Fruit fly (Drosophila melanogaster) whole organism, prepupa: ENCODE measurements around the gene CG12017.

Experiments used
- CG10631 ChIP-seq: fragments of 200-800 bp; sonication (Bioruptor generic); optimal IDR thresholded peaks from 2 replicates; lab custom pipeline; 2016; ENCODE audit warnings: missing biosample characterization, missing genetic modification characterization
- CG10669 ChIP-seq: fragments of 200-800 bp; sonication (Bioruptor generic); optimal IDR thresholded peaks from 3 replicates; lab custom pipeline; 2018; ENCODE audit warnings: missing biosample characterization, mild to moderate bottlenecking, missing genetic modification characterization, moderate library complexity
- CG11294 ChIP-seq: fragments of 200-800 bp; sonication (Bioruptor generic); IDR thresholded peaks from 2 replicates; pipeline ENCODE4 v1.3.6; 2022; ENCODE audit warnings: missing biosample characterization, missing genetic modification characterization
- CG11762 ChIP-seq: fragments of 200-800 bp; sonication (Bioruptor generic); optimal IDR thresholded peaks from 3 replicates; lab custom pipeline; 2016; ENCODE audit warnings: missing biosample characterization, missing genetic modification characterization; ENCODE audit not compliant: insufficient read depth
- CG11902 ChIP-seq: fragments of 200-800 bp; sonication (Bioruptor generic); optimal IDR thresholded peaks from 3 replicates; lab custom pipeline; 2016; ENCODE audit warnings: missing biosample characterization, missing genetic modification characterization
- CG15336 ChIP-seq: fragments of 200-800 bp; sonication (Bioruptor generic); IDR thresholded peaks from 2 replicates; pipeline ENCODE4 v1.3.6; 2022; ENCODE audit warnings: missing biosample characterization, missing genetic modification characterization
- CG1621 ChIP-seq: fragments of 200-800 bp; sonication (Bioruptor generic); optimal IDR thresholded peaks from 3 replicates; lab custom pipeline; 2018; ENCODE audit warnings: missing biosample characterization, mild to moderate bottlenecking, missing genetic modification characterization
- CG16779 ChIP-seq: fragments of 200-800 bp; sonication (Bioruptor generic); optimal IDR thresholded peaks from 3 replicates; lab custom pipeline; 2017; ENCODE audit warnings: missing biosample characterization, mild to moderate bottlenecking, missing genetic modification characterization
- CG3032 ChIP-seq: fragments of 200-800 bp; optimal IDR thresholded peaks from 2 replicates; lab custom pipeline; 2019; ENCODE audit warnings: missing biosample characterization, mild to moderate bottlenecking, missing genetic modification characterization, moderate library complexity
- CG31627 ChIP-seq: fragments of 200-800 bp; sonication (Bioruptor generic); optimal IDR thresholded peaks from 3 replicates; lab custom pipeline; 2016; ENCODE audit warnings: missing biosample characterization, missing genetic modification characterization
- CG3919 ChIP-seq: fragments of 200-800 bp; sonication (Bioruptor generic); optimal IDR thresholded peaks from 3 replicates; lab custom pipeline; 2016; ENCODE audit warnings: missing biosample characterization, missing genetic modification characterization
- CG4318 ChIP-seq: fragments of 200-800 bp; sonication (Bioruptor generic); optimal IDR thresholded peaks from 3 replicates; lab custom pipeline; 2017; ENCODE audit warnings: missing biosample characterization, mild to moderate bottlenecking, missing genetic modification characterization
- CG6163 ChIP-seq: fragments of 200-800 bp; sonication (Bioruptor generic); IDR thresholded peaks from 3 replicates; pipeline ENCODE4 v1.3.6; 2022; ENCODE audit warnings: missing biosample characterization, missing genetic modification characterization
- CG6276 ChIP-seq: fragments of 200-800 bp; sonication (Bioruptor generic); optimal IDR thresholded peaks from 2 replicates; lab custom pipeline; 2017; ENCODE audit warnings: missing biosample characterization, mild to moderate bottlenecking, missing genetic modification characterization
- CG6792 ChIP-seq: fragments of 200-800 bp; sonication (Bioruptor generic); optimal IDR thresholded peaks from 3 replicates; lab custom pipeline; 2016; ENCODE audit warnings: missing biosample characterization, missing genetic modification characterization
- CG6808 ChIP-seq: fragments of 200-800 bp; sonication (Bioruptor generic); optimal IDR thresholded peaks from 3 replicates; lab custom pipeline; 2017; ENCODE audit warnings: missing biosample characterization, missing genetic modification characterization, mild to moderate bottlenecking, moderate library complexity, missing genetic modification reagents
- CG6854 ChIP-seq: fragments of 200-800 bp; sonication (Bioruptor generic); optimal IDR thresholded peaks from 2 replicates; lab custom pipeline; 2017; ENCODE audit warnings: missing biosample characterization, mild to moderate bottlenecking, missing genetic modification characterization
- CG8119 ChIP-seq: fragments of 200-800 bp; sonication (Bioruptor generic); IDR thresholded peaks from 3 replicates; pipeline ENCODE4 v1.3.6; 2022; ENCODE audit warnings: missing biosample characterization, missing genetic modification characterization
- CG8319 ChIP-seq: fragments of 200-800 bp; sonication (Bioruptor generic); optimal IDR thresholded peaks from 3 replicates; lab custom pipeline; 2016; ENCODE audit warnings: missing biosample characterization, missing genetic modification characterization
- CG8632 ChIP-seq: fragments of 200-800 bp; sonication (Bioruptor generic); optimal IDR thresholded peaks from 3 replicates; lab custom pipeline; 2016; ENCODE audit warnings: missing biosample characterization, missing genetic modification characterization
- Eip75B ChIP-seq: fragments of 200-800 bp; sonication (Bioruptor generic); optimal IDR thresholded peaks from 3 replicates; lab custom pipeline; 2016; ENCODE audit warnings: missing biosample characterization, missing genetic modification characterization
- Eip93F ChIP-seq: fragments of 200-800 bp; sonication (Bioruptor generic); optimal IDR thresholded peaks from 2 replicates; lab custom pipeline; 2016; ENCODE audit warnings: missing biosample characterization, mild to moderate bottlenecking, missing genetic modification characterization
- Ets21C ChIP-seq: fragments of 200-800 bp; sonication (Bioruptor generic); optimal IDR thresholded peaks from 3 replicates; lab custom pipeline; 2016; ENCODE audit warnings: missing biosample characterization, missing genetic modification characterization
- Ets96B ChIP-seq: fragments of 200-800 bp; optimal IDR thresholded peaks from 2 replicates; lab custom pipeline; 2019; ENCODE audit warnings: missing biosample characterization, mild to moderate bottlenecking, missing genetic modification characterization, moderate library complexity
- Gug ChIP-seq: fragments of 200-800 bp; sonication (Bioruptor generic); IDR thresholded peaks from 2 replicates; pipeline ENCODE4 v1.3.6; 2022; ENCODE audit warnings: missing biosample characterization, missing genetic modification characterization
- Hr38 ChIP-seq: sonication (Bioruptor generic); optimal IDR thresholded peaks from 2 replicates; lab custom pipeline; 2016; ENCODE audit warnings: missing biosample characterization, missing genetic modification characterization
- Hr39 ChIP-seq: fragments of 200-800 bp; sonication (Bioruptor generic); optimal IDR thresholded peaks from 2 replicates; lab custom pipeline; 2016; ENCODE audit warnings: missing biosample characterization, missing genetic modification characterization
- Met ChIP-seq: fragments of 200-800 bp; sonication (Bioruptor generic); optimal IDR thresholded peaks from 3 replicates; lab custom pipeline; 2016; ENCODE audit warnings: missing biosample characterization, missing genetic modification characterization
- OdsH ChIP-seq: fragments of 200-800 bp; sonication (Bioruptor generic); optimal IDR thresholded peaks from 3 replicates; lab custom pipeline; 2016; ENCODE audit warnings: missing biosample characterization, missing genetic modification characterization
- Smox ChIP-seq: fragments of 200-800 bp; sonication (Bioruptor generic); optimal IDR thresholded peaks from 3 replicates; lab custom pipeline; 2016; ENCODE audit warnings: missing biosample characterization, missing genetic modification characterization
- Sox102F ChIP-seq: fragments of 200-800 bp; sonication (Bioruptor generic); optimal IDR thresholded peaks from 2 replicates; lab custom pipeline; 2016; ENCODE audit warnings: missing biosample characterization, mild to moderate bottlenecking, missing genetic modification characterization
- achi ChIP-seq: fragments of 200-800 bp; sonication (Bioruptor generic); optimal IDR thresholded peaks from 3 replicates; lab custom pipeline; 2016; ENCODE audit warnings: missing biosample characterization, missing genetic modification characterization
- cyc ChIP-seq: fragments of 200-800 bp; sonication (Bioruptor generic); optimal IDR thresholded peaks from 3 replicates; lab custom pipeline; 2016; ENCODE audit warnings: missing biosample characterization, missing genetic modification characterization
- dsx ChIP-seq: fragments of 200-800 bp; optimal IDR thresholded peaks from 3 replicates; lab custom pipeline; 2019; ENCODE audit warnings: missing biosample characterization, mild to moderate bottlenecking, missing genetic modification characterization, moderate library complexity; ENCODE audit not compliant: poor library complexity, severe bottlenecking
- eg ChIP-seq: fragments of 200-800 bp; sonication (Bioruptor generic); IDR thresholded peaks from 3 replicates; pipeline ENCODE4 v1.3.6; 2022; ENCODE audit warnings: missing biosample characterization, missing genetic modification characterization
- fd85E ChIP-seq: fragments of 200-800 bp; sonication (Bioruptor generic); optimal IDR thresholded peaks from 3 replicates; lab custom pipeline; 2016; ENCODE audit warnings: missing biosample characterization, missing genetic modification characterization
- fkh ChIP-seq: fragments of 200-800 bp; sonication (Bioruptor generic); optimal IDR thresholded peaks from 3 replicates; lab custom pipeline; 2017; ENCODE audit warnings: missing biosample characterization, mild to moderate bottlenecking, missing genetic modification characterization, moderate library complexity
- lz ChIP-seq: fragments of 200-800 bp; sonication (Bioruptor generic); optimal IDR thresholded peaks from 3 replicates; lab custom pipeline; 2016; ENCODE audit warnings: missing biosample characterization, missing genetic modification characterization
- net ChIP-seq: fragments of 200-800 bp; sonication (Bioruptor generic); optimal IDR thresholded peaks from 3 replicates; lab custom pipeline; 2016; ENCODE audit warnings: missing biosample characterization, missing genetic modification characterization
- pdm3 ChIP-seq: fragments of 200-800 bp; sonication (Bioruptor generic); optimal IDR thresholded peaks from 3 replicates; lab custom pipeline; 2016; ENCODE audit warnings: missing biosample characterization, missing genetic modification characterization
- ss ChIP-seq, 2 experiments: fragments of 200-800 bp; sonication (Bioruptor generic); optimal IDR thresholded peaks; 2 replicates in 1 of 2; 3 replicates in 1 of 2; lab custom pipeline; 2017 to 2018; ENCODE audit warnings: mild to moderate bottlenecking in 2 of 2, missing biosample characterization in 2 of 2, missing genetic modification characterization in 2 of 2, moderate library complexity in 1 of 2
- svp ChIP-seq: fragments of 200-800 bp; sonication (Bioruptor generic); peaks from one replicate; lab custom pipeline; 2016; ENCODE audit warnings: missing biosample characterization, missing genetic modification characterization
- topi ChIP-seq: fragments of 200-800 bp; sonication (Bioruptor generic); optimal IDR thresholded peaks from 3 replicates; lab custom pipeline; 2016; ENCODE audit warnings: missing biosample characterization, missing genetic modification characterization

CG12017 gene

DNA sequence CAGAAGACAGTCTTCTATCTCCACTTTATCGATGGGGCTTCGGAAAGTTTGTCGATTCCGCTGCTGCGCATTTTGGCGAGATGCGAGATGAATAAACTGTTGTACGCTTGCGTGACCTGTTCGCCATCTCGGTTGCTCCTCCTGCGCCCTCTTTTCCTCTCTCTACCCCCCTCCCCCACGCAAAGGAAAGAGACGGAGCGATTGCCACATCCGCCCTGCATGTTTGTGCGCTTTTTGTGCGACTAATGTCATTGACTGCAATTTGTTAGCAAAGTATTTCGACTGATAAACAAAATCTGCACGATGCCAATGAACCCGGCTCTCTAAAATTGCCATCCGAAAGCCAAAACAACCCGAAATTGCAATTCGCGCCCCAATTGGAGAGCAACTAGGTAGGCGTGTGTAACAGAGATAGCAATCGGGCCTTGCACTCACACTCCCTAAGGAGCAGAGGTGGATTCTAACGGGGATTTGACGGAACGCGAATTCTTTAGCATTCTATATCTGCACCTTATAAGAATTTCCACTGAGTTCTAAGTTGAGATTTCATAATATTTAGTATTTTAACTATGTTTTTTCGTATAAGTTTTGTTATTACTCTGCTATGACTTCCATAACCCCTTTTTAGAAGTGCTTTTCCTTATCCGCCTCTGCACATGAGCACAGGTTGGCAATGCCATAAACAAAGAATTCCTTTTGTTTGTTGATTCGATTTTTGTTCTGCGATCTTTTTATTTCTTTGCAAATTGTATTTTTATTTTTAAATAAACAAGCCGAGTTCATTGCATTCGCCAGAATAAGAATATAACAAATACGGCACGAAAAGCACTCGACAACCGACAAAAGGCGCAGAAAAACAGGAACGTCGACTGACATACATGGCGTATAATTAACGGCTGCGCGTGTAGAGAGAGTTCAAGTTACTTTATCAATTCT is 32.6 kb upstream of the CG12017 start, which contains the start of gene CG43389 (continued):
- TF ChIP-seq CG6808 (GFP tag; lab: Kevin White, UChicago) (peak; percentile 85), CG6163 (GFP tag; lab: Robert Waterston, UW) (peak; percentile 89), cyc (GFP tag; lab: Kevin White, UChicago) (peak; percentile 95), CG1621 (peak; percentile 90), Smox (GFP tag; lab: Kevin White, UChicago) (peak; percentile 99), fd85E (GFP tag; lab: Kevin White, UChicago) (peak; percentile 52), CG6276 (GFP tag; lab: Kevin White, UChicago) (no peak), CG6854 (GFP tag; lab: Kevin White, UChicago) (peak; percentile 88), pdm3 (GFP tag; lab: Kevin White, UChicago) (peak; percentile 94), CG11902 (GFP tag; lab: Kevin White, UChicago) (peak; percentile 87), achi (GFP tag; lab: Kevin White, UChicago) (peak; percentile 94), CG6792 (GFP tag; lab: Kevin White, UChicago) (peak; percentile 95), CG3919 (GFP tag; lab: Kevin White, UChicago) (peak; percentile 86), OdsH (GFP tag; lab: Kevin White, UChicago) (peak; percentile 95), CG15336 (GFP tag; lab: Robert Waterston, UW) (peak; percentile 81), CG8632 (GFP tag; lab: Kevin White, UChicago) (peak; percentile 96), Ets96B (tag; lab: Kevin White, UChicago) (peak; percentile 91), CG11762 (peak; percentile 72), CG3032 (peak; percentile 89), eg (GFP tag; lab: Robert Waterston, UW) (peak; percentile 81)

DNA sequence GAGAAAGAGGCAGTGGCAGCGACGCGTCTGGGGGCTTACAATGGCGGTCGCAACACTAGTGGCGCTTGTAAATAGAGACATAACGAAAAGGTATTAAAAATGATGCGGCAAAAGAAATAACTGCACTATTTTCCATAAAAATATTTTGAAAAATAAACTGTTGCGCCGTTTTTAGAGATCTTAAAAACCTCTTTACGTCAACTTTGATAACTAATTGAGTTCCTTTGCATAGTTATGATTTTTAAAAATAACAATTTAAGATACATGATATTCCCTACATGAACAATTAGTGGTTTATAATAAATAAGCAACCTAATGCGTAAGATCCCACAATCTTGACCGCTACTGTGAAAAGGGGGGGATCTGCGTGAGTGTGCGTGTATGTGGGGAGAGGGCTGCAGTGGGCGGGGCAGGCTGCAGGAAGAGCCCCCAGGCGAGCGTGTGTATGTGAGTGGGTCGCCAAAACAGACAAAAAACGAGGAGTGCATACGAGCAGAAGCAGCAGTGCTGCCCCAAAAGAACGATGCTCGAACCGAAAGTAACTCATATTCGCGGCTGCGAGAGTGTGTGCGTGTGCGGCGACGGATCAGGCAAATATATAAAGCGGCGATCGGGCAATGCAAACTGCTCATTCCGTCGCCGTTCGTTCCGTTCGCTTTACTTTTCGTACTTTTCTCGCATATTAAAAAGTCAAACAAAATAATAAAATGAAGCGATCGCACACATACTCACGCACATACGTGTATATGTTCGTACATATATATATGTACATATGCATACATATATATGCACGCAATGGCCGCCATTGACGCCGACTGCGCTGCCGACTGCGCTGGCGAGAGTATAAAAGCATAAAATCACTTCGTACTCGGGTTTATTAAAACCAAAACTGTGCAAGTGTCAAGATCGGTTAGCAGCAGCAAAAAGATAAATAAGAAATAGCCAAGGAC is 31.1 kb upstream of the CG12017 start:
- peak; percentile 97 for TF ChIP-seq Sox102F (GFP tag; lab: Kevin White, UChicago)
- peak; percentile 96 for TF ChIP-seq Eip75B (GFP tag; lab: Kevin White, UChicago)
- TF ChIP-seq CG4318 (GFP tag; lab: Kevin White, UChicago), result peak; percentile 93
- peak; percentile 54; the same call in 1 of the 2 replicates for TF ChIP-seq CG11294
- TF ChIP-seq CG10669 (GFP tag; lab: Kevin White, UChicago), result peak; percentile 97
- peak; percentile 97 for TF ChIP-seq CG10631 (GFP tag; lab: Kevin White, UChicago)
- TF ChIP-seq CG16779 (tag; lab: Kevin White, UChicago), result peak; percentile 90
- peak; percentile 98 for TF ChIP-seq net (GFP tag; lab: Kevin White, UChicago)
- TF ChIP-seq cyc (GFP tag; lab: Kevin White, UChicago), result peak; percentile 99
- TF ChIP-seq fkh (GFP tag; lab: Kevin White, UChicago), result no peak
- peak; percentile 94 for TF ChIP-seq dsx (GFP tag; lab: Kevin White, UChicago)
- TF ChIP-seq Ets21C, result peak; percentile 97
- TF ChIP-seq OdsH (GFP tag; lab: Kevin White, UChicago), result peak; percentile 98
- TF ChIP-seq CG6163 (GFP tag; lab: Robert Waterston, UW), result peak; percentile 82
- TF ChIP-seq ss (GFP tag; optimal IDR thresholded peaks at IDR 0.05; lab: Kevin White, UChicago), result peak; percentile 98 to 99
- peak; percentile 98 for TF ChIP-seq CG3032
- peak; percentile 98 for TF ChIP-seq CG11902 (GFP tag; lab: Kevin White, UChicago)
- peak; percentile 94 for TF ChIP-seq CG8119 (GFP tag; lab: Robert Waterston, UW)
- TF ChIP-seq CG6854 (GFP tag; lab: Kevin White, UChicago), result peak; percentile 95
- TF ChIP-seq Met (GFP tag; lab: Kevin White, UChicago), result peak; percentile 99
- peak; percentile 99 for TF ChIP-seq Hr39 (GFP tag; lab: Kevin White, UChicago)
- peak; percentile 98 for TF ChIP-seq lz (GFP tag; lab: Kevin White, UChicago)
- no peak for TF ChIP-seq Hr38 (GFP tag; lab: Kevin White, UChicago)
- peak; percentile 99 for TF ChIP-seq CG8632 (GFP tag; lab: Kevin White, UChicago)
- TF ChIP-seq CG8319, result peak; percentile 98
- peak; percentile 92 for TF ChIP-seq CG15336 (GFP tag; lab: Robert Waterston, UW)
- TF ChIP-seq CG6276 (GFP tag; lab: Kevin White, UChicago), result peak; percentile 94
- peak; percentile 62 for TF ChIP-seq Eip93F (GFP tag; lab: Kevin White, UChicago)
- peak; percentile 100 for TF ChIP-seq svp
- TF ChIP-seq topi, result peak; percentile 99
- peak; percentile 99 for TF ChIP-seq CG31627 (GFP tag; lab: Kevin White, UChicago)
- TF ChIP-seq Gug (GFP tag; lab: Robert Waterston, UW), result peak; percentile 85
- peak; percentile 98 for TF ChIP-seq CG11762
- TF ChIP-seq CG6808 (GFP tag; lab: Kevin White, UChicago), result peak; percentile 99
